Worm (Caenorhabditis elegans) whole organism, late embryonic: Measurements from ENCODE around the gene nhr-67.

Experiments used
- ceh-31 ChIP-seq: sonication (generic microtip); optimal IDR thresholded peaks from 2 replicates; lab custom pipeline; 2016; ENCODE audit warnings: missing genetic modification characterization, missing compliant biosample characterization
- ceh-34 ChIP-seq: sonication (generic microtip); optimal IDR thresholded peaks from 2 replicates; lab custom pipeline; 2016; ENCODE audit warnings: mild to moderate bottlenecking, missing genetic modification characterization, missing compliant biosample characterization
- hlh-13 ChIP-seq: fragments of 200-800 bp; sonication (Bioruptor generic); optimal IDR thresholded peaks from 2 replicates; lab custom pipeline; 2018; ENCODE audit warnings: mild to moderate bottlenecking, missing genetic modification characterization, missing compliant biosample characterization
- hlh-6 ChIP-seq: sonication (generic microtip); optimal IDR thresholded peaks from 2 replicates; lab custom pipeline; 2016; ENCODE audit warnings: missing genotype, missing genetic modification characterization, missing compliant biosample characterization
- nhr-232 ChIP-seq: sonication (generic microtip); optimal IDR thresholded peaks from 2 replicates; lab custom pipeline; 2016; ENCODE audit warnings: missing genetic modification characterization, missing compliant biosample characterization
- pag-3 ChIP-seq: sonication (generic microtip); optimal IDR thresholded peaks from 2 replicates; lab custom pipeline; 2016; ENCODE audit warnings: missing compliant biosample characterization, missing genetic modification characterization, borderline replicate concordance
- syd-9 ChIP-seq: sonication (generic microtip); optimal IDR thresholded peaks from 2 replicates; lab custom pipeline; 2016; ENCODE audit warnings: mild to moderate bottlenecking, missing genetic modification characterization, moderate library complexity, missing compliant biosample characterization
- unc-55 ChIP-seq: sonication (generic microtip); optimal IDR thresholded peaks from 2 replicates; lab custom pipeline; 2017; ENCODE audit warnings: missing biosample characterization, missing genetic modification reagents, missing genetic modification characterization

The nhr-67 gene

ce11 chrIV:11218037-11218436 is 48.5 kb downstream of the nhr-67 start, which contains the start of gene zip-6 (continued):
- no peak for TF ChIP-seq hlh-13

- TF ChIP-seq hlh-6 (tag; lab: Kevin White, UChicago) (no peak), syd-9 (tag; lab: Kevin White, UChicago) (no peak), ceh-31 (tag; lab: Kevin White, UChicago) (no peak), pag-3 (tag; lab: Kevin White, UChicago) (no peak), nhr-232 (tag; lab: Kevin White, UChicago) (no peak), unc-55 (GFP tag; lab: Kevin White, UChicago) (no peak), ceh-34 (tag; lab: Kevin White, UChicago) (no peak)
These were observed 54.3 kb downstream of the nhr-67 start, which contains the start of gene C29F4.3 for ce11 chrIV:11223878-11224277. C29F4.3 (minus strand) TSS chrIV:11223978.
